Fruit fly (Drosophila melanogaster): ENCODE results near the gene Cals.

dm6 chr4:1115299-1115698, 7.9 kb downstream of the Cals start:
- TF ChIP-seq CG8478 (optimal IDR thresholded peaks at IDR 0.05), result no peak
- TF ChIP-seq CTCF (optimal IDR thresholded peaks at IDR 0.05), result no peak
